Fruit fly (Drosophila melanogaster) whole organism, prepupa: ENCODE measurements around the gene mRpL16.
A peak's percentile ranks its signal among the peaks of the same experiment; 100 is the strongest.

Source experiments
- Blimp-1 ChIP-seq: fragments of 200-800 bp; sonication (Bioruptor generic); optimal IDR thresholded peaks from 3 replicates; lab custom pipeline; 2017; ENCODE audit warnings: missing biosample characterization, missing genetic modification characterization, mild to moderate bottlenecking, moderate library complexity, missing genetic modification reagents
- CG10631 ChIP-seq: fragments of 200-800 bp; sonication (Bioruptor generic); optimal IDR thresholded peaks from 2 replicates; lab custom pipeline; 2016; ENCODE audit warnings: missing biosample characterization, missing genetic modification characterization
- CG10669 ChIP-seq: fragments of 200-800 bp; sonication (Bioruptor generic); optimal IDR thresholded peaks from 3 replicates; lab custom pipeline; 2018; ENCODE audit warnings: missing biosample characterization, mild to moderate bottlenecking, missing genetic modification characterization, moderate library complexity
- CG11294 ChIP-seq: fragments of 200-800 bp; sonication (Bioruptor generic); IDR thresholded peaks from 2 replicates; pipeline ENCODE4 v1.3.6; 2022; ENCODE audit warnings: missing biosample characterization, missing genetic modification characterization
- CG11762 ChIP-seq: fragments of 200-800 bp; sonication (Bioruptor generic); optimal IDR thresholded peaks from 3 replicates; lab custom pipeline; 2016; ENCODE audit warnings: missing biosample characterization, missing genetic modification characterization; ENCODE audit not compliant: insufficient read depth
- CG11902 ChIP-seq: fragments of 200-800 bp; sonication (Bioruptor generic); optimal IDR thresholded peaks from 3 replicates; lab custom pipeline; 2016; ENCODE audit warnings: missing biosample characterization, missing genetic modification characterization
- CG1621 ChIP-seq: fragments of 200-800 bp; sonication (Bioruptor generic); optimal IDR thresholded peaks from 3 replicates; lab custom pipeline; 2018; ENCODE audit warnings: missing biosample characterization, mild to moderate bottlenecking, missing genetic modification characterization
- CG16779 ChIP-seq: fragments of 200-800 bp; sonication (Bioruptor generic); optimal IDR thresholded peaks from 3 replicates; lab custom pipeline; 2017; ENCODE audit warnings: missing biosample characterization, mild to moderate bottlenecking, missing genetic modification characterization
- CG3032 ChIP-seq: fragments of 200-800 bp; optimal IDR thresholded peaks from 2 replicates; lab custom pipeline; 2019; ENCODE audit warnings: missing biosample characterization, mild to moderate bottlenecking, missing genetic modification characterization, moderate library complexity
- CG31627 ChIP-seq: fragments of 200-800 bp; sonication (Bioruptor generic); optimal IDR thresholded peaks from 3 replicates; lab custom pipeline; 2016; ENCODE audit warnings: missing biosample characterization, missing genetic modification characterization
- CG32006 ChIP-seq: fragments of 200-800 bp; sonication (Bioruptor generic); optimal IDR thresholded peaks from 3 replicates; lab custom pipeline; 2017; ENCODE audit warnings: missing biosample characterization, mild to moderate bottlenecking, missing genetic modification characterization
- CG34406 ChIP-seq: fragments of 200-800 bp; sonication (Bioruptor generic); optimal IDR thresholded peaks from 3 replicates; lab custom pipeline; 2016; ENCODE audit warnings: missing biosample characterization, missing genetic modification characterization
- CG4318 ChIP-seq: fragments of 200-800 bp; sonication (Bioruptor generic); optimal IDR thresholded peaks from 3 replicates; lab custom pipeline; 2017; ENCODE audit warnings: missing biosample characterization, mild to moderate bottlenecking, missing genetic modification characterization
- CG6163 ChIP-seq: fragments of 200-800 bp; sonication (Bioruptor generic); IDR thresholded peaks from 3 replicates; pipeline ENCODE4 v1.3.6; 2022; ENCODE audit warnings: missing biosample characterization, missing genetic modification characterization
- CG6792 ChIP-seq: fragments of 200-800 bp; sonication (Bioruptor generic); optimal IDR thresholded peaks from 3 replicates; lab custom pipeline; 2016; ENCODE audit warnings: missing biosample characterization, missing genetic modification characterization
- CG6808 ChIP-seq: fragments of 200-800 bp; sonication (Bioruptor generic); optimal IDR thresholded peaks from 3 replicates; lab custom pipeline; 2017; ENCODE audit warnings: missing biosample characterization, missing genetic modification characterization, mild to moderate bottlenecking, moderate library complexity, missing genetic modification reagents
- CG6854 ChIP-seq: fragments of 200-800 bp; sonication (Bioruptor generic); optimal IDR thresholded peaks from 2 replicates; lab custom pipeline; 2017; ENCODE audit warnings: missing biosample characterization, mild to moderate bottlenecking, missing genetic modification characterization
- CG7368 ChIP-seq: fragments of 200-800 bp; sonication (Bioruptor generic); optimal IDR thresholded peaks from 3 replicates; lab custom pipeline; 2016; ENCODE audit warnings: missing biosample characterization, missing genetic modification characterization
- CG8119 ChIP-seq: fragments of 200-800 bp; sonication (Bioruptor generic); IDR thresholded peaks from 3 replicates; pipeline ENCODE4 v1.3.6; 2022; ENCODE audit warnings: missing biosample characterization, missing genetic modification characterization
- CG8319 ChIP-seq: fragments of 200-800 bp; sonication (Bioruptor generic); optimal IDR thresholded peaks from 3 replicates; lab custom pipeline; 2016; ENCODE audit warnings: missing biosample characterization, missing genetic modification characterization
- CG8632 ChIP-seq: fragments of 200-800 bp; sonication (Bioruptor generic); optimal IDR thresholded peaks from 3 replicates; lab custom pipeline; 2016; ENCODE audit warnings: missing biosample characterization, missing genetic modification characterization
- CG9139 ChIP-seq: fragments of 200-800 bp; sonication (Bioruptor generic); optimal IDR thresholded peaks from 3 replicates; lab custom pipeline; 2017; ENCODE audit warnings: missing biosample characterization, mild to moderate bottlenecking, missing genetic modification characterization
- Eip78C ChIP-seq: fragments of 200-800 bp; sonication (Bioruptor generic); peaks from one replicate; lab custom pipeline; 2016; ENCODE audit warnings: missing biosample characterization, missing genetic modification characterization
- Ets21C ChIP-seq: fragments of 200-800 bp; sonication (Bioruptor generic); optimal IDR thresholded peaks from 3 replicates; lab custom pipeline; 2016; ENCODE audit warnings: missing biosample characterization, missing genetic modification characterization
- Hr38 ChIP-seq: sonication (Bioruptor generic); optimal IDR thresholded peaks from 2 replicates; lab custom pipeline; 2016; ENCODE audit warnings: missing biosample characterization, missing genetic modification characterization
- Hr39 ChIP-seq: fragments of 200-800 bp; sonication (Bioruptor generic); optimal IDR thresholded peaks from 2 replicates; lab custom pipeline; 2016; ENCODE audit warnings: missing biosample characterization, missing genetic modification characterization
- Lpt ChIP-seq: fragments of 200-800 bp; sonication (Bioruptor generic); optimal IDR thresholded peaks from 3 replicates; lab custom pipeline; 2016; ENCODE audit warnings: missing biosample characterization, missing genetic modification characterization
- OdsH ChIP-seq: fragments of 200-800 bp; sonication (Bioruptor generic); optimal IDR thresholded peaks from 3 replicates; lab custom pipeline; 2016; ENCODE audit warnings: missing biosample characterization, missing genetic modification characterization
- Sox102F ChIP-seq: fragments of 200-800 bp; sonication (Bioruptor generic); optimal IDR thresholded peaks from 2 replicates; lab custom pipeline; 2016; ENCODE audit warnings: missing biosample characterization, mild to moderate bottlenecking, missing genetic modification characterization
- Sox15 ChIP-seq: fragments of 200-800 bp; sonication (Bioruptor generic); optimal IDR thresholded peaks from 3 replicates; lab custom pipeline; 2016; ENCODE audit warnings: missing biosample characterization, missing genetic modification characterization
- achi ChIP-seq: fragments of 200-800 bp; sonication (Bioruptor generic); optimal IDR thresholded peaks from 3 replicates; lab custom pipeline; 2016; ENCODE audit warnings: missing biosample characterization, missing genetic modification characterization
- acj6 ChIP-seq: fragments of 200-800 bp; sonication (Bioruptor generic); optimal IDR thresholded peaks from 3 replicates; lab custom pipeline; 2016; ENCODE audit warnings: missing biosample characterization, missing genetic modification characterization
- cyc ChIP-seq: fragments of 200-800 bp; sonication (Bioruptor generic); optimal IDR thresholded peaks from 3 replicates; lab custom pipeline; 2016; ENCODE audit warnings: missing biosample characterization, missing genetic modification characterization
- dac ChIP-seq: fragments of 200-800 bp; sonication (Bioruptor generic); optimal IDR thresholded peaks from 2 replicates; lab custom pipeline; 2017; ENCODE audit warnings: missing biosample characterization, mild to moderate bottlenecking, missing genetic modification characterization
- dsx ChIP-seq: fragments of 200-800 bp; optimal IDR thresholded peaks from 3 replicates; lab custom pipeline; 2019; ENCODE audit warnings: missing biosample characterization, mild to moderate bottlenecking, missing genetic modification characterization, moderate library complexity; ENCODE audit not compliant: poor library complexity, severe bottlenecking
- eg ChIP-seq: fragments of 200-800 bp; sonication (Bioruptor generic); IDR thresholded peaks from 3 replicates; pipeline ENCODE4 v1.3.6; 2022; ENCODE audit warnings: missing biosample characterization, missing genetic modification characterization
- esn ChIP-seq: fragments of 200-800 bp; sonication (Bioruptor generic); optimal IDR thresholded peaks from 2 replicates; lab custom pipeline; 2016; ENCODE audit warnings: missing biosample characterization, mild to moderate bottlenecking, missing genetic modification characterization, moderate library complexity
- fd59A ChIP-seq: fragments of 200-800 bp; sonication (Bioruptor generic); optimal IDR thresholded peaks from 2 replicates; lab custom pipeline; 2017; ENCODE audit warnings: missing biosample characterization, mild to moderate bottlenecking, missing genetic modification characterization, missing genetic modification reagents
- fd85E ChIP-seq: fragments of 200-800 bp; sonication (Bioruptor generic); optimal IDR thresholded peaks from 3 replicates; lab custom pipeline; 2016; ENCODE audit warnings: missing biosample characterization, missing genetic modification characterization
- fkh ChIP-seq: fragments of 200-800 bp; sonication (Bioruptor generic); optimal IDR thresholded peaks from 3 replicates; lab custom pipeline; 2017; ENCODE audit warnings: missing biosample characterization, mild to moderate bottlenecking, missing genetic modification characterization, moderate library complexity
- lz ChIP-seq: fragments of 200-800 bp; sonication (Bioruptor generic); optimal IDR thresholded peaks from 3 replicates; lab custom pipeline; 2016; ENCODE audit warnings: missing biosample characterization, missing genetic modification characterization
- net ChIP-seq: fragments of 200-800 bp; sonication (Bioruptor generic); optimal IDR thresholded peaks from 3 replicates; lab custom pipeline; 2016; ENCODE audit warnings: missing biosample characterization, missing genetic modification characterization
- pdm3 ChIP-seq: fragments of 200-800 bp; sonication (Bioruptor generic); optimal IDR thresholded peaks from 3 replicates; lab custom pipeline; 2016; ENCODE audit warnings: missing biosample characterization, missing genetic modification characterization
- spab ChIP-seq: fragments of 200-800 bp; sonication (Bioruptor generic); optimal IDR thresholded peaks from 2 replicates; lab custom pipeline; 2017; ENCODE audit warnings: missing biosample characterization, mild to moderate bottlenecking, missing genetic modification characterization, missing genetic modification reagents
- svp ChIP-seq: fragments of 200-800 bp; sonication (Bioruptor generic); peaks from one replicate; lab custom pipeline; 2016; ENCODE audit warnings: missing biosample characterization, missing genetic modification characterization
- vri ChIP-seq: fragments of 200-800 bp; sonication (Bioruptor generic); optimal IDR thresholded peaks from 3 replicates; lab custom pipeline; 2016; ENCODE audit warnings: missing biosample characterization, mild to moderate bottlenecking, missing genetic modification characterization

mRpL16 gene

dm6 chrX:1907727-1908264, 17.7 kb downstream of the mRpL16 start, which contains the start of gene mip130 (continued):
- TF ChIP-seq CG6854 (GFP tag; lab: Kevin White, UChicago) (peak; percentile 27), cyc (GFP tag; lab: Kevin White, UChicago) (peak; percentile 65), CG4318 (GFP tag; lab: Kevin White, UChicago) (no peak), CG6808 (GFP tag; lab: Kevin White, UChicago) (peak; percentile 36), Lpt (GFP tag; lab: Kevin White, UChicago) (no peak), CG1621 (tag; lab: Kevin White, UChicago) (no peak), CG16779 (tag; lab: Kevin White, UChicago) (peak; percentile 24), CG11762 (GFP tag; lab: Kevin White, UChicago) (peak; percentile 1), Sox102F (GFP tag; lab: Kevin White, UChicago) (peak; percentile 51), esn (peak; percentile 58), CG6792 (GFP tag; lab: Kevin White, UChicago) (peak; percentile 53), fd59A (GFP tag; lab: Kevin White, UChicago) (no peak), Hr38 (GFP tag; lab: Kevin White, UChicago) (no peak), CG6163 (GFP tag; lab: Robert Waterston, UW) (peak; percentile 27; the same call in 1 of the 3 replicates), CG3032 (tag; lab: Kevin White, UChicago) (peak; percentile 60), CG10669 (GFP tag; lab: Kevin White, UChicago) (peak; percentile 61), CG8319 (GFP tag; lab: Kevin White, UChicago) (no peak), CG11902 (GFP tag; lab: Kevin White, UChicago) (peak; percentile 43), pdm3 (GFP tag; lab: Kevin White, UChicago) (peak; percentile 56), spab (GFP tag; lab: Kevin White, UChicago) (peak; percentile 34)

dm6 chrX:1908757-1909156, 18.7 kb downstream of the mRpL16 start, which contains the start of the genes Edem1 and Rbcn-3B:
Edem1 (minus strand) TSS chrX:1908827.
Rbcn-3B (plus strand) TSS chrX:1908920.
- TF ChIP-seq CG8119 (GFP tag; lab: Robert Waterston, UW) = peak; percentile 76
- peak; percentile 16 for TF ChIP-seq esn
- TF ChIP-seq CG6854 (GFP tag; lab: Kevin White, UChicago) = peak; percentile 27
- peak; percentile 40 for TF ChIP-seq CG9139 (GFP tag; lab: Kevin White, UChicago)
- TF ChIP-seq CG8632 (GFP tag; lab: Kevin White, UChicago) = no peak
- no peak for TF ChIP-seq CG32006 (GFP tag; lab: Kevin White, UChicago)
- TF ChIP-seq Blimp-1 (GFP tag; lab: Kevin White, UChicago) = no peak
- no peak for TF ChIP-seq CG7368
- TF ChIP-seq Hr39 (GFP tag; lab: Kevin White, UChicago) = no peak
- TF ChIP-seq CG11902 (GFP tag; lab: Kevin White, UChicago) = no peak
- no peak for TF ChIP-seq acj6 (GFP tag; lab: Kevin White, UChicago)
- TF ChIP-seq CG10631 (GFP tag; lab: Kevin White, UChicago) = no peak
- TF ChIP-seq CG34406 (GFP tag; lab: Kevin White, UChicago) = no peak
- peak; percentile 45 for TF ChIP-seq Lpt (GFP tag; lab: Kevin White, UChicago)
- TF ChIP-seq vri (GFP tag; lab: Kevin White, UChicago) = no peak
- peak; percentile 7 for TF ChIP-seq dac (GFP tag; lab: Kevin White, UChicago)
- TF ChIP-seq net (GFP tag; lab: Kevin White, UChicago) = peak; percentile 45
- TF ChIP-seq CG11294 = no peak
- TF ChIP-seq CG11762 (GFP tag; lab: Kevin White, UChicago) = no peak
- TF ChIP-seq CG3032 (tag; lab: Kevin White, UChicago) = peak; percentile 30
- TF ChIP-seq CG6163 (GFP tag; lab: Robert Waterston, UW) = peak; percentile 45; the same call in 1 of the 3 replicates
- no peak for TF ChIP-seq cyc (GFP tag; lab: Kevin White, UChicago)
- no peak for TF ChIP-seq CG10669 (GFP tag; lab: Kevin White, UChicago)
- TF ChIP-seq Sox15 (GFP tag; lab: Kevin White, UChicago) = no peak
- TF ChIP-seq fd85E (GFP tag; lab: Kevin White, UChicago) = no peak
- TF ChIP-seq CG31627 (GFP tag; lab: Kevin White, UChicago) = no peak
- TF ChIP-seq Sox102F (GFP tag; lab: Kevin White, UChicago) = no peak
- peak; percentile 83 for TF ChIP-seq dsx (GFP tag; lab: Kevin White, UChicago)
- no peak for TF ChIP-seq OdsH (GFP tag; lab: Kevin White, UChicago)
- TF ChIP-seq lz (GFP tag; lab: Kevin White, UChicago) = no peak
- TF ChIP-seq fkh (GFP tag; lab: Kevin White, UChicago) = no peak
- peak; percentile 68 for TF ChIP-seq eg (GFP tag; lab: Robert Waterston, UW)
- peak; percentile 67 for TF ChIP-seq svp (GFP tag; lab: Kevin White, UChicago)
- TF ChIP-seq fd59A (GFP tag; lab: Kevin White, UChicago) = no peak
- no peak for TF ChIP-seq achi (GFP tag; lab: Kevin White, UChicago)
- no peak for TF ChIP-seq Ets21C (GFP tag; lab: Kevin White, UChicago)
- no peak for TF ChIP-seq Hr38 (GFP tag; lab: Kevin White, UChicago)
- no peak for TF ChIP-seq spab (GFP tag; lab: Kevin White, UChicago)
- no peak for TF ChIP-seq Eip78C (GFP tag; lab: Kevin White, UChicago)
- TF ChIP-seq CG6792 (GFP tag; lab: Kevin White, UChicago) = no peak
